Worm (Caenorhabditis elegans) whole organism, late embryonic: Measurements from ENCODE around the gene K02C4.5.
A peak's percentile ranks its signal among the peaks of the same experiment; 100 is the strongest.

Experiments used
- C38D4.7 ChIP-seq: fragments of 200-800 bp; sonication (Bioruptor generic); optimal IDR thresholded peaks from 2 replicates; lab custom pipeline; 2018; ENCODE audit warnings: mild to moderate bottlenecking, missing genetic modification characterization, moderate library complexity, missing compliant biosample characterization
- F13H6.1 ChIP-seq: sonication (generic microtip); optimal IDR thresholded peaks from 2 replicates; lab custom pipeline; 2016; ENCODE audit warnings: missing genetic modification characterization, missing compliant biosample characterization
- K02D7.2 ChIP-seq: sonication (generic microtip); optimal IDR thresholded peaks from 2 replicates; lab custom pipeline; 2017; ENCODE audit warnings: mild to moderate bottlenecking, missing genetic modification characterization, missing compliant biosample characterization
- K09A11.1 ChIP-seq: sonication (generic microtip); optimal IDR thresholded peaks from 2 replicates; lab custom pipeline; 2017; ENCODE audit warnings: antibody characterized with exemption, mild to moderate bottlenecking, missing genetic modification characterization, missing compliant biosample characterization; ENCODE audit not compliant: insufficient read depth
- T23F11.4 ChIP-seq: fragments of 200-800 bp; sonication (Bioruptor generic); optimal IDR thresholded peaks from 2 replicates; lab custom pipeline; 2018; ENCODE audit warnings: mild to moderate bottlenecking, missing genetic modification characterization, missing compliant biosample characterization
- Y22D7AL.16 ChIP-seq: sonication (generic microtip); optimal IDR thresholded peaks from 2 replicates; lab custom pipeline; 2016; ENCODE audit warnings: missing genetic modification characterization, missing compliant biosample characterization
- ahr-1 ChIP-seq: sonication (generic microtip); optimal IDR thresholded peaks from 2 replicates; lab custom pipeline; 2016; ENCODE audit warnings: missing genetic modification characterization, missing compliant biosample characterization
- ceh-18 ChIP-seq: sonication (generic microtip); optimal IDR thresholded peaks from 2 replicates; lab custom pipeline; 2016; ENCODE audit warnings: missing genetic modification characterization, missing compliant biosample characterization
- ceh-2 ChIP-seq: sonication (generic microtip); optimal IDR thresholded peaks from 2 replicates; lab custom pipeline; 2016; ENCODE audit warnings: missing genotype, missing genetic modification characterization, missing compliant biosample characterization
- ceh-24 ChIP-seq: sonication (generic microtip); optimal IDR thresholded peaks from 2 replicates; lab custom pipeline; 2016; ENCODE audit warnings: mild to moderate bottlenecking, missing genetic modification characterization, missing compliant biosample characterization
- ceh-30 ChIP-seq: fragments of 150-350 bp; optimal IDR thresholded peaks from 2 replicates; lab custom pipeline; 2014; ENCODE audit warnings: missing biosample characterization, missing genetic modification characterization
- ceh-31 ChIP-seq: sonication (generic microtip); optimal IDR thresholded peaks from 2 replicates; lab custom pipeline; 2016; ENCODE audit warnings: missing genetic modification characterization, missing compliant biosample characterization
- ceh-34 ChIP-seq: sonication (generic microtip); optimal IDR thresholded peaks from 2 replicates; lab custom pipeline; 2016; ENCODE audit warnings: mild to moderate bottlenecking, missing genetic modification characterization, missing compliant biosample characterization
- ceh-48 ChIP-seq: sonication (generic microtip); optimal IDR thresholded peaks from 2 replicates; lab custom pipeline; 2016; ENCODE audit warnings: missing genetic modification characterization, inconsistent platforms, missing compliant biosample characterization
- ceh-6 ChIP-seq: fragments of 200-800 bp; sonication (Bioruptor generic); optimal IDR thresholded peaks from 2 replicates; lab custom pipeline; 2018; ENCODE audit warnings: mild to moderate bottlenecking, missing genetic modification characterization, missing compliant biosample characterization
- che-1 ChIP-seq: sonication (generic microtip); optimal IDR thresholded peaks from 2 replicates; lab custom pipeline; 2016; ENCODE audit warnings: mild to moderate bottlenecking, missing genetic modification characterization, missing compliant biosample characterization
- dmd-4 ChIP-seq: sonication (generic microtip); optimal IDR thresholded peaks from 2 replicates; lab custom pipeline; 2016; ENCODE audit warnings: borderline replicate concordance, missing genetic modification characterization, missing compliant biosample characterization
- dve-1 ChIP-seq: sonication (generic microtip); optimal IDR thresholded peaks from 2 replicates; lab custom pipeline; 2017; ENCODE audit warnings: antibody characterized with exemption, mild to moderate bottlenecking, missing genetic modification characterization, missing compliant biosample characterization
- elt-2 ChIP-seq: sonication (generic microtip); optimal IDR thresholded peaks from 2 replicates; lab custom pipeline; 2016; ENCODE audit warnings: missing genetic modification reagents, missing genetic modification characterization, missing compliant biosample characterization
- elt-4 ChIP-seq: sonication (generic microtip); optimal IDR thresholded peaks from 2 replicates; lab custom pipeline; 2016; ENCODE audit warnings: missing genetic modification characterization, missing compliant biosample characterization
- fax-1 ChIP-seq: sonication (generic microtip); optimal IDR thresholded peaks from 2 replicates; lab custom pipeline; 2016; ENCODE audit warnings: missing genotype, missing genetic modification characterization, missing compliant biosample characterization
- fkh-10 ChIP-seq: fragments of 150-350 bp; optimal IDR thresholded peaks from 2 replicates; lab custom pipeline; 2014; ENCODE audit warnings: missing biosample characterization, missing genetic modification reagents, missing genetic modification characterization
- gmeb-2 ChIP-seq: sonication (generic microtip); optimal IDR thresholded peaks from 2 replicates; lab custom pipeline; 2016; ENCODE audit warnings: missing genetic modification characterization, inconsistent platforms, missing compliant biosample characterization
- hlh-13 ChIP-seq: fragments of 200-800 bp; sonication (Bioruptor generic); optimal IDR thresholded peaks from 2 replicates; lab custom pipeline; 2018; ENCODE audit warnings: mild to moderate bottlenecking, missing genetic modification characterization, missing compliant biosample characterization
- hlh-6 ChIP-seq: sonication (generic microtip); optimal IDR thresholded peaks from 2 replicates; lab custom pipeline; 2016; ENCODE audit warnings: missing genotype, missing genetic modification characterization, missing compliant biosample characterization
- hlh-8 ChIP-seq: sonication (generic microtip); optimal IDR thresholded peaks from 2 replicates; lab custom pipeline; 2016; ENCODE audit warnings: missing genotype, missing genetic modification characterization, missing compliant biosample characterization
- lin-11 ChIP-seq: fragments of 200-800 bp; sonication (Bioruptor generic); optimal IDR thresholded peaks from 2 replicates; lab custom pipeline; 2018; ENCODE audit warnings: mild to moderate bottlenecking, missing genetic modification characterization, missing compliant biosample characterization
- mec-3 ChIP-seq: sonication (generic microtip); optimal IDR thresholded peaks from 2 replicates; lab custom pipeline; 2016; ENCODE audit warnings: borderline replicate concordance, missing genetic modification characterization, missing compliant biosample characterization
- nfya-1 ChIP-seq: sonication (generic microtip); optimal IDR thresholded peaks from 2 replicates; lab custom pipeline; 2017; ENCODE audit warnings: missing genetic modification characterization, mild to moderate bottlenecking, missing compliant biosample characterization, antibody characterized with exemption, moderate library complexity
- nhr-11 ChIP-seq: fragments of 150-350 bp; optimal IDR thresholded peaks from 2 replicates; lab custom pipeline; 2014; ENCODE audit warnings: missing biosample characterization, missing genetic modification characterization
- npax-4 ChIP-seq: sonication (generic microtip); optimal IDR thresholded peaks from 2 replicates; lab custom pipeline; 2016; ENCODE audit warnings: missing genetic modification characterization, missing compliant biosample characterization
- odd-2 ChIP-seq: sonication (generic microtip); optimal IDR thresholded peaks from 2 replicates; lab custom pipeline; 2017; ENCODE audit warnings: antibody characterized with exemption, mild to moderate bottlenecking, missing genetic modification characterization, missing compliant biosample characterization
- pag-3 ChIP-seq: sonication (generic microtip); optimal IDR thresholded peaks from 2 replicates; lab custom pipeline; 2016; ENCODE audit warnings: missing compliant biosample characterization, missing genetic modification characterization, borderline replicate concordance
- pat-9 ChIP-seq: fragments of 200-800 bp; sonication (Bioruptor generic); optimal IDR thresholded peaks from 2 replicates; lab custom pipeline; 2018; ENCODE audit warnings: mild to moderate bottlenecking, missing genetic modification characterization, moderate library complexity, missing compliant biosample characterization
- pha-2 ChIP-seq: sonication (generic microtip); optimal IDR thresholded peaks from 2 replicates; lab custom pipeline; 2017; ENCODE audit warnings: mild to moderate bottlenecking, missing genetic modification characterization, missing compliant biosample characterization
- pha-4 ChIP-seq: fragments of 150-350 bp; optimal IDR thresholded peaks from 2 replicates; lab custom pipeline; 2018; ENCODE audit warnings: missing biosample characterization, missing genetic modification reagents, missing genetic modification characterization
- pqm-1 ChIP-seq: sonication (generic microtip); optimal IDR thresholded peaks from 2 replicates; lab custom pipeline; 2016; ENCODE audit warnings: missing genetic modification characterization, missing compliant biosample characterization
- ref-2 ChIP-seq: sonication (generic microtip); optimal IDR thresholded peaks from 2 replicates; lab custom pipeline; 2016; ENCODE audit warnings: missing genetic modification characterization, missing compliant biosample characterization
- sdc-2 ChIP-seq: sonication (generic microtip); optimal IDR thresholded peaks from 2 replicates; lab custom pipeline; 2016; ENCODE audit warnings: missing genotype, missing genetic modification characterization, missing compliant biosample characterization
- sox-2 ChIP-seq: fragments of 200-800 bp; sonication (Bioruptor generic); IDR thresholded peaks from 2 replicates; pipeline ENCODE4 v1.3.6; 2022; ENCODE audit warnings: missing genetic modification reagents, missing genetic modification characterization, missing compliant biosample characterization
- sox-4 ChIP-seq: sonication (generic microtip); optimal IDR thresholded peaks from 2 replicates; lab custom pipeline; 2017; ENCODE audit warnings: mild to moderate bottlenecking, missing genetic modification characterization, inconsistent platforms, missing compliant biosample characterization
- tbx-2 ChIP-seq: sonication (generic microtip); optimal IDR thresholded peaks from 2 replicates; lab custom pipeline; 2016; ENCODE audit warnings: missing genetic modification characterization, missing compliant biosample characterization
- tbx-7 ChIP-seq: sonication (generic microtip); optimal IDR thresholded peaks from 2 replicates; lab custom pipeline; 2016; ENCODE audit warnings: missing genotype, missing genetic modification characterization, missing compliant biosample characterization
- ttx-3 ChIP-seq: sonication (generic microtip); optimal IDR thresholded peaks from 2 replicates; lab custom pipeline; 2016; ENCODE audit warnings: missing genetic modification reagents, missing genetic modification characterization, missing compliant biosample characterization
- unc-86 ChIP-seq: sonication (generic microtip); optimal IDR thresholded peaks from 2 replicates; lab custom pipeline; 2016; ENCODE audit warnings: missing genetic modification characterization, missing compliant biosample characterization
- zip-5 ChIP-seq: sonication (generic microtip); optimal IDR thresholded peaks from 2 replicates; lab custom pipeline; 2016; ENCODE audit warnings: missing genetic modification characterization, missing compliant biosample characterization
- ztf-16 ChIP-seq: sonication (generic microtip); optimal IDR thresholded peaks from 2 replicates; lab custom pipeline; 2017; ENCODE audit warnings: missing genetic modification characterization, missing compliant biosample characterization

The K02C4.5 gene

ce11 chrII:8057911-8058310 lies 20.3 kb upstream of the K02C4.5 start:
- no peak for TF ChIP-seq ceh-6 (GFP tag; lab: Kevin White, UChicago)
- no peak for TF ChIP-seq ttx-3 (tag; lab: Kevin White, UChicago)
- TF ChIP-seq hlh-8 (tag; lab: Kevin White, UChicago), result no peak
- no peak for TF ChIP-seq ceh-24 (tag; lab: Kevin White, UChicago)
- no peak for TF ChIP-seq pag-3 (tag; lab: Kevin White, UChicago)
- TF ChIP-seq elt-4 (tag; lab: Kevin White, UChicago), result no peak
- no peak for TF ChIP-seq unc-86 (tag; lab: Kevin White, UChicago)
- TF ChIP-seq K09A11.1 (tag; lab: Kevin White, UChicago), result no peak
- no peak for TF ChIP-seq F13H6.1 (tag; lab: Kevin White, UChicago)
- no peak for TF ChIP-seq dve-1 (tag; lab: Kevin White, UChicago)

ce11 chrII:8058769-8059168 lies 19.5 kb upstream of the K02C4.5 start, which contains the start of gene T05H10.8:
Gene T05H10.8, plus strand, starts transcription at chrII:8059069.
- TF ChIP-seq fkh-10 (GFP tag; lab: Kevin White, UChicago), result no peak
- no peak for TF ChIP-seq sox-2
- no peak for TF ChIP-seq tbx-7 (tag; lab: Kevin White, UChicago)
- no peak for TF ChIP-seq dmd-4 (tag; lab: Kevin White, UChicago)
- no peak for TF ChIP-seq Y22D7AL.16 (tag; lab: Kevin White, UChicago)
- no peak for TF ChIP-seq pqm-1 (tag; lab: Kevin White, UChicago)
- no peak for TF ChIP-seq nfya-1 (tag; lab: Kevin White, UChicago)
- no peak for TF ChIP-seq ceh-34 (tag; lab: Kevin White, UChicago)
- TF ChIP-seq odd-2, result no peak
- no peak for TF ChIP-seq tbx-2
- TF ChIP-seq ttx-3 (tag; lab: Kevin White, UChicago), result no peak
- TF ChIP-seq, all 69 proteins: peak for 0

DNA sequence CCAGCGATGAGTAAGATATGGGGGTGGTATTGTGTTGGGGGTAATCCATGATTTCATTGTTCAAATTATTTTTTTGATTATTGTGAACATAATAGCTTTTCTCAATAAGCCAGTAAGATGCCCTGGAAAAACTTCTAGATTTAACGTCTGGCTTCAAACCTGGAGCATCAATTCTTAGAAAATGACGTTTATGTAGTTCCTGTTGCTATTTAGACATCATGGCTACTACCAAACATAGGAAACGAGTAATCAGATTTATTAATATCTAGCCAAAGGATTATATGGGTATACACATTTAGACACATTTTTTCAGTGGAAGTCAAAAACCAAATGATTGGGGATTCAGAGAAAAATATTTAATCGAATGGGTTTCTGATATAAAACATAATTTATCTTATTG lies 18.7 kb upstream of the K02C4.5 start:
- TF ChIP-seq sox-4, result no peak
- no peak for TF ChIP-seq hlh-6 (tag; lab: Kevin White, UChicago)
- TF ChIP-seq elt-2, result no peak
- no peak for TF ChIP-seq ceh-30 (tag; lab: Kevin White, UChicago)
- no peak for TF ChIP-seq npax-4 (tag; lab: Kevin White, UChicago)
- TF ChIP-seq pqm-1 (tag; lab: Kevin White, UChicago), result no peak
- TF ChIP-seq ahr-1 (tag; lab: Kevin White, UChicago), result no peak
- TF ChIP-seq ceh-48, result no peak
- TF ChIP-seq ceh-31 (tag; lab: Kevin White, UChicago), result no peak
- no peak for TF ChIP-seq hlh-8 (tag; lab: Kevin White, UChicago)
- no peak for TF ChIP-seq K02D7.2
- TF ChIP-seq gmeb-2 (tag; lab: Kevin White, UChicago), result no peak
- no peak for TF ChIP-seq zip-5 (tag; lab: Kevin White, UChicago)
- TF ChIP-seq nhr-11 (tag; lab: Kevin White, UChicago), result no peak
- no peak for TF ChIP-seq pha-2
- TF ChIP-seq C38D4.7 (GFP tag; lab: Kevin White, UChicago), result no peak
- no peak for TF ChIP-seq ceh-24 (tag; lab: Kevin White, UChicago)
- TF ChIP-seq fax-1 (tag; lab: Kevin White, UChicago), result no peak
- no peak for TF ChIP-seq che-1 (tag; lab: Kevin White, UChicago)
- no peak for TF ChIP-seq lin-11

DNA sequence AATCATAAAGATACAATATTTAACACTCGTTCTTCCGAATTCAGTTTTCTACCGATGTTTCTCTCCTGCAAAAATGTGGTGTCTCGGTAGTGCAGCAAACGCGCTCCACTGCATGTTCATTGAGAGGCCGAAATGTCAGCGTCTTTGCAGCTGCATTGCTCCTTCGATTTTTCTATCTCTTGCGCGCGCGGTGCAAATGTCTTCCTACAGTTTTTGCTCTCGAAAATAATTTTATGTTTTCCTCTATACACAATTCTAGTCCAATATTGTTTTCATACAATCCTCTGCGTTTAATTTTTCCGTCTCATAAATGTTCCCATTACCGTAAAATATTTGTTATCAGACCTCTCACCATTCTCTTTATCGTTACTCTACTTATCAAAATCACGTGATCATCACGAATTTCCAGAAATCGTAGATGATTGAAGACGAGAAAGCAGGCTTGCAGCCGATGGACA lies 15.9 kb upstream of the K02C4.5 start, which contains the start of gene ufd-2:
TSS of gene ufd-2 (plus strand) at position 408 of the 458 bp plus-strand sequence.
- TF ChIP-seq ceh-18 (tag; lab: Kevin White, UChicago), result peak; percentile 71
- TF ChIP-seq T23F11.4, result no peak
- TF ChIP-seq pha-2, result no peak
- no peak for TF ChIP-seq nhr-11 (tag; lab: Kevin White, UChicago)
- TF ChIP-seq pha-4 (tag; lab: Kevin White, UChicago), result no peak
- no peak for TF ChIP-seq che-1 (tag; lab: Kevin White, UChicago)
- no peak for TF ChIP-seq sdc-2 (tag; lab: Kevin White, UChicago)
- peak; percentile 47 for TF ChIP-seq fax-1 (tag; lab: Kevin White, UChicago)
- TF ChIP-seq tbx-2, result peak; percentile 90
- no peak for TF ChIP-seq ceh-30 (tag; lab: Kevin White, UChicago)
- peak; percentile 19 for TF ChIP-seq ahr-1 (tag; lab: Kevin White, UChicago)
- TF ChIP-seq ref-2 (tag; lab: Kevin White, UChicago), result peak; percentile 82
- no peak for TF ChIP-seq K02D7.2
- no peak for TF ChIP-seq odd-2
- peak; percentile 73 for TF ChIP-seq ceh-2
- no peak for TF ChIP-seq hlh-13 (GFP tag; lab: Kevin White, UChicago)
- peak; percentile 41 for TF ChIP-seq ztf-16
- TF ChIP-seq mec-3 (tag; lab: Kevin White, UChicago), result no peak
- no peak for TF ChIP-seq sox-2
- no peak for TF ChIP-seq pat-9
